Fruit fly (Drosophila melanogaster): Measurements from ENCODE around the gene bsh.

DNA sequence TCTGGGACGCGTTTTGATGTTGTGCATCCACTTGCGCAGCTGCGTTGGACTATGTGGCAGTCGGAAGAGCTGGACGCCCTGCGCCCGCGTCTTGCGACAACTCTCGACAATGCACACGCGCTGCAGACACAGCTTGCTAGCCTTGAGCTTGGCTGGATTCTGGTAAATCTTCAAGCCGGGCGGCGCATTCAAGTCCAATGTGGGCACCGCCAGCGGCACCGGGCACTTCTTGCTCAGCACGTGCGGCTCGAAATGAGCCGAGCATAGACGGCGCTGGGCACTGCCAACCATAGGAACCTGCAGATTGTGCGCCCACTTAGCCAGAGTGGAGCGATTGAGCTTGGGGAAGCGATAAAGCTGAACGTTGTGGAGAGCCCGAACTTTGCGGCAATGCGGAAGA, 18.3 kb downstream of the bsh start:
- TF ChIP-seq Mnt (GFP tag; optimal IDR thresholded peaks at IDR 0.05) (no peak), CG5204 (GFP tag; optimal IDR thresholded peaks at IDR 0.05) (no peak), bab1 (GFP tag; optimal IDR thresholded peaks at IDR 0.05) (no peak), CG14711 (tag; optimal IDR thresholded peaks at IDR 0.05) (no peak), CG11617 (GFP tag; optimal IDR thresholded peaks at IDR 0.05) (no peak), CG7045 (GFP tag; optimal IDR thresholded peaks at IDR 0.05) (no peak), CG12768 (GFP tag; optimal IDR thresholded peaks at IDR 0.05) (no peak), Crg-1 (GFP tag; optimal IDR thresholded peaks at IDR 0.05) (no peak), CG7101 (tag; optimal IDR thresholded peaks at IDR 0.05) (no peak), CG1620 (GFP tag; optimal IDR thresholded peaks at IDR 0.05) (no peak), Clk (GFP tag; optimal IDR thresholded peaks at IDR 0.05) (no peak), kay (GFP tag; ENCODE audit: borderline replicate concordance) (no peak), Hr96 (GFP tag; optimal IDR thresholded peaks at IDR 0.05) (no peak), ovo (GFP tag; optimal IDR thresholded peaks at IDR 0.05) (no peak)

Data from whole organism, adult.